Fruit fly (Drosophila melanogaster): Measurements from ENCODE around the gene dy.

Gene dy

dm6 chrX:11796925-11797324, 18.3 kb upstream of the dy start:
- no peak for TF ChIP-seq brk (GFP tag; optimal IDR thresholded peaks at IDR 0.05)
- no peak for TF ChIP-seq h (GFP tag; optimal IDR thresholded peaks at IDR 0.05)
- TF ChIP-seq Abd-B (GFP tag; optimal IDR thresholded peaks at IDR 0.05) = no peak
- no peak for TF ChIP-seq Jra (GFP tag; optimal IDR thresholded peaks at IDR 0.05)
- TF ChIP-seq CG32264 (GFP tag; optimal IDR thresholded peaks at IDR 0.05) = no peak
- no peak for TF ChIP-seq N (GFP tag; optimal IDR thresholded peaks at IDR 0.05)
- no peak for TF ChIP-seq Dif (GFP tag; optimal IDR thresholded peaks at IDR 0.05; ENCODE audit: partially characterized antibody)
- no peak for TF ChIP-seq sv (GFP tag; optimal IDR thresholded peaks at IDR 0.05)
- no peak for TF ChIP-seq sage (GFP tag; optimal IDR thresholded peaks at IDR 0.05)
- TF ChIP-seq usp (GFP tag; optimal IDR thresholded peaks at IDR 0.05) = no peak
- no peak for TF ChIP-seq woc (GFP tag; optimal IDR thresholded peaks at IDR 0.05)
- no peak for TF ChIP-seq rgr (GFP tag; optimal IDR thresholded peaks at IDR 0.05)
- no peak for TF ChIP-seq Hr83 (GFP tag; optimal IDR thresholded peaks at IDR 0.05; ENCODE audit: poor library complexity, severe bottlenecking)
- no peak for TF ChIP-seq Vsx2 (GFP tag; optimal IDR thresholded peaks at IDR 0.05; ENCODE audit: partially characterized antibody)
- no peak for TF ChIP-seq dmrt93B (GFP tag; optimal IDR thresholded peaks at IDR 0.05)
- no peak for TF ChIP-seq Myc (optimal IDR thresholded peaks at IDR 0.05)

dm6 chrX:11793434-11793833, 14.8 kb upstream of the dy start:
- TF ChIP-seq Dfd (GFP tag; optimal IDR thresholded peaks at IDR 0.05) = no peak
- no peak for TF ChIP-seq ey (GFP tag; optimal IDR thresholded peaks at IDR 0.05)
- TF ChIP-seq Mio (GFP tag; optimal IDR thresholded peaks at IDR 0.05) = no peak
- no peak for TF ChIP-seq Jra (GFP tag; optimal IDR thresholded peaks at IDR 0.05)
- no peak for TF ChIP-seq fru (GFP tag; optimal IDR thresholded peaks at IDR 0.05)
- no peak for TF ChIP-seq Rel (GFP tag; optimal IDR thresholded peaks at IDR 0.05)
- TF ChIP-seq Rel (tag; optimal IDR thresholded peaks at IDR 0.05) = no peak
- no peak for TF ChIP-seq CG9705 (GFP tag; optimal IDR thresholded peaks at IDR 0.05)
- no peak for TF ChIP-seq Sp1 (GFP tag; optimal IDR thresholded peaks at IDR 0.05)
- TF ChIP-seq sv (GFP tag; optimal IDR thresholded peaks at IDR 0.05) = no peak
- no peak for TF ChIP-seq Hr78 (GFP tag; optimal IDR thresholded peaks at IDR 0.05)
- no peak for TF ChIP-seq CrebA (GFP tag; optimal IDR thresholded peaks at IDR 0.05; ENCODE audit: borderline replicate concordance)
- no peak for TF ChIP-seq dsf (GFP tag; optimal IDR thresholded peaks at IDR 0.05; ENCODE audit: borderline replicate concordance)
- no peak for TF ChIP-seq br (GFP tag; optimal IDR thresholded peaks at IDR 0.05)
- TF ChIP-seq N (GFP tag; optimal IDR thresholded peaks at IDR 0.05) = no peak

DNA sequence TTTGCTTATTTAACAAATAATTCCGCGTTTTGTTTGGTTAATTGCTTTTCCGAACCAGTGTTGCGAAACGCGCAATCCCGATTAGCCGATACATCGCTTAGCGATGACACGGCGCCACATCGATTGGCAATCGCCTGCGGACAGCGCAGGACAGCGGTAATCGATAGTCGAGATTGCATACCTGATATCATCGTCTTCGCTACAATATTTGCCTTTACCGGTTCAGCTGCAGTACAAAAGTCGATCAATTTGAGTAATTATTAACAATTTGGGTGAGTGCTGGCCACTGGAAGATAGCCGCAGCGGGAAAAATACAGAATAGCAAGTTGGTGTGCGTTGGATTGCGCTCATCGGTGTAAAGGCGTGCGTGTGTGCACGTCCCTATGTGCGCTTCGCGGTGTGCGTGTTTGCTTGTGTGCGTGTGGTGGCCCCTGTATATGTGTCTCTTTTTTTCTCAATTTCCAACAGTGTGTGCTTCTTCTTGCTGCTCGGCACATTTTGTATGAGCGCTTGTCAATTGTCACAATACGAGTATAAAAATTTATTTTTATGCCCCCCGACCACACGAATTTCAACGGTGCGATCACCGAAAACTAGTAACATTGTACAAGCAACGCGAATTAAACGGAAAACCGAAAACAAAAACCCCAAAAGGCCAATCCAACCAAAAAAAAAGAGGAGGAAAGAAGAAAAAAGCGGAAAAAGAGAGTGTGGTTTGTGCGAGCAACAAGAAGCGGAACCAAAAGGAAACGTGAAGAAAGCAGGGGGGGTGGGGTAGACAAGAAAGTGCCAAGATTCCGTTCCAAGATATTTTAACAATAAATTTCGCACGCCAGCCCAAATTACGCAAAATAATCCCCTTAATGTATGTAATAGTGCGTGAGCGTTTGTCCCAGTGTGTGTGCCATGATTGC, 14.1 kb upstream of the dy start, which contains the start of gene CkIIbeta:
CkIIbeta (plus strand) TSS at position 119 of the 914 bp plus-strand sequence.
- peak in 1 of 2 experiments; percentile 60 for TF ChIP-seq foxo (GFP tag; optimal IDR thresholded peaks at IDR 0.05)
- no peak for TF ChIP-seq Abd-B (GFP tag; optimal IDR thresholded peaks at IDR 0.05)
- TF ChIP-seq dmrt93B (GFP tag; optimal IDR thresholded peaks at IDR 0.05) = peak; percentile 33
- TF ChIP-seq N (GFP tag; optimal IDR thresholded peaks at IDR 0.05) = peak; percentile 74
- peak; percentile 36 for TF ChIP-seq rgr (GFP tag; optimal IDR thresholded peaks at IDR 0.05)
- TF ChIP-seq Jra (GFP tag; optimal IDR thresholded peaks at IDR 0.05) = peak; percentile 60
- TF ChIP-seq usp (GFP tag; optimal IDR thresholded peaks at IDR 0.05) = no peak
- no peak for TF ChIP-seq brk (GFP tag; optimal IDR thresholded peaks at IDR 0.05)
- TF ChIP-seq woc (GFP tag; optimal IDR thresholded peaks at IDR 0.05) = peak; percentile 38
- TF ChIP-seq OdsH (GFP tag; optimal IDR thresholded peaks at IDR 0.05) = no peak
- peak; percentile 39 for TF ChIP-seq h (GFP tag; optimal IDR thresholded peaks at IDR 0.05)
- no peak for TF ChIP-seq CG32264 (GFP tag; optimal IDR thresholded peaks at IDR 0.05)
- TF ChIP-seq Mio (GFP tag; optimal IDR thresholded peaks at IDR 0.05) = no peak
- TF ChIP-seq ey (GFP tag; optimal IDR thresholded peaks at IDR 0.05) = peak; percentile 2
- peak; percentile 65 for TF ChIP-seq psq (GFP tag; optimal IDR thresholded peaks at IDR 0.05)
- no peak for TF ChIP-seq Dif (GFP tag; optimal IDR thresholded peaks at IDR 0.05; ENCODE audit: partially characterized antibody)
- no peak for TF ChIP-seq GATAd (GFP tag; optimal IDR thresholded peaks at IDR 0.05)
- TF ChIP-seq CG9705 (GFP tag; optimal IDR thresholded peaks at IDR 0.05) = peak; percentile 12
- peak; percentile 30 for TF ChIP-seq HLH106 (tag; optimal IDR thresholded peaks at IDR 0.05)
- peak; percentile 44 for TF ChIP-seq br (GFP tag; optimal IDR thresholded peaks at IDR 0.05)
- TF ChIP-seq lola (GFP tag; optimal IDR thresholded peaks at IDR 0.05) = no peak
- no peak for TF ChIP-seq Sp1 (GFP tag; optimal IDR thresholded peaks at IDR 0.05)
- TF ChIP-seq dsf (GFP tag; optimal IDR thresholded peaks at IDR 0.05; ENCODE audit: borderline replicate concordance) = peak; percentile 43
- peak; percentile 83 for TF ChIP-seq Hr83 (GFP tag; optimal IDR thresholded peaks at IDR 0.05; ENCODE audit: poor library complexity, severe bottlenecking)
- no peak for TF ChIP-seq pan (optimal IDR thresholded peaks at IDR 0.05)
- TF ChIP-seq Myc (optimal IDR thresholded peaks at IDR 0.05) = no peak
- TF ChIP-seq Hnf4 (GFP tag; optimal IDR thresholded peaks at IDR 0.05) = peak; percentile 70
- TF ChIP-seq tai (GFP tag; optimal IDR thresholded peaks at IDR 0.05) = peak; percentile 80
- TF ChIP-seq jim (GFP tag; optimal IDR thresholded peaks at IDR 0.05) = no peak
- TF ChIP-seq Hr78 (GFP tag; optimal IDR thresholded peaks at IDR 0.05) = no peak
- no peak for TF ChIP-seq Dfd (GFP tag; optimal IDR thresholded peaks at IDR 0.05)
- TF ChIP-seq fru (GFP tag; optimal IDR thresholded peaks at IDR 0.05) = peak; percentile 58
- TF ChIP-seq sv (GFP tag; optimal IDR thresholded peaks at IDR 0.05) = peak; percentile 12
- peak in 1 of 2 experiments; percentile 14 for TF ChIP-seq dl (GFP tag; optimal IDR thresholded peaks at IDR 0.05; ENCODE audit: insufficient read depth in 1 of 2, partially characterized antibody in 2 of 2)
- TF ChIP-seq Rel (GFP tag; optimal IDR thresholded peaks at IDR 0.05) = no peak
- TF ChIP-seq Rel (tag; optimal IDR thresholded peaks at IDR 0.05) = peak; percentile 20
- TF ChIP-seq sage (GFP tag; optimal IDR thresholded peaks at IDR 0.05) = no peak
- no peak for TF ChIP-seq Vsx2 (GFP tag; optimal IDR thresholded peaks at IDR 0.05; ENCODE audit: partially characterized antibody)
- TF ChIP-seq CrebA (GFP tag; optimal IDR thresholded peaks at IDR 0.05; ENCODE audit: borderline replicate concordance) = no peak
